Fruit fly (Drosophila melanogaster): ENCODE results near the gene CG13041.

CG13041 gene

DNA sequence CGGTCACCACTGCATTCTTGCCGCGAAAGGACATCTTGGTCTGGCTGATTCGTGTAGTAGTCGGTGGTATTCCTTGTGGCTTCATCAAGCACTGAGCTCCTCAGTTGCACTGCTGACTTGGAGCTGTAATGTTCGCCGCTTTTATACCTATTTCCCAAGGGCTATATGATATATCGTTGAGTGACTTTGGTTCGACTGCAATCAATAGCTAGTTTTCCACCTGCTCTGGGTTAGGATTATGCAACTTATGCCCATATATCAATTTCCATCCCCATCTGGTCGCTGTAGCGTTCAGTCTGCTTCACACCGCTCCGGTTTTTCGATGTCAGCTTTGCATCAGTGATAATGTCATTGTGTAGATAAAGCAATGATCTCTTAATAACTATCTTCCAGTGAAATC is 34.9 kb upstream of the CG13041 start, which contains the start of gene Pdh:
TSS of gene Pdh (minus strand) at position 101 of the 400 bp plus-strand sequence.
- TF ChIP-seq foxo (GFP tag; optimal IDR thresholded peaks at IDR 0.05) (no peak), HLH106 (tag; optimal IDR thresholded peaks at IDR 0.05) (no peak), Dfd (GFP tag; optimal IDR thresholded peaks at IDR 0.05) (no peak), Hr83 (GFP tag; optimal IDR thresholded peaks at IDR 0.05; ENCODE audit: poor library complexity, severe bottlenecking) (no peak), jim (GFP tag; optimal IDR thresholded peaks at IDR 0.05) (no peak), brk (GFP tag; optimal IDR thresholded peaks at IDR 0.05) (no peak), Vsx2 (GFP tag; optimal IDR thresholded peaks at IDR 0.05; ENCODE audit: partially characterized antibody) (no peak), Dif (GFP tag; optimal IDR thresholded peaks at IDR 0.05; ENCODE audit: partially characterized antibody) (no peak), CG9705 (GFP tag; optimal IDR thresholded peaks at IDR 0.05) (no peak), Rel (GFP tag; optimal IDR thresholded peaks at IDR 0.05) (no peak), Rel (tag; optimal IDR thresholded peaks at IDR 0.05) (no peak), GATAd (GFP tag; optimal IDR thresholded peaks at IDR 0.05) (no peak), dsf (GFP tag; optimal IDR thresholded peaks at IDR 0.05; ENCODE audit: borderline replicate concordance) (no peak), dl (GFP tag; optimal IDR thresholded peaks at IDR 0.05; ENCODE audit: insufficient read depth in 1 of 2, partially characterized antibody in 2 of 2) (no peak), fru (GFP tag; optimal IDR thresholded peaks at IDR 0.05) (no peak), dmrt93B (GFP tag; optimal IDR thresholded peaks at IDR 0.05) (no peak)

DNA sequence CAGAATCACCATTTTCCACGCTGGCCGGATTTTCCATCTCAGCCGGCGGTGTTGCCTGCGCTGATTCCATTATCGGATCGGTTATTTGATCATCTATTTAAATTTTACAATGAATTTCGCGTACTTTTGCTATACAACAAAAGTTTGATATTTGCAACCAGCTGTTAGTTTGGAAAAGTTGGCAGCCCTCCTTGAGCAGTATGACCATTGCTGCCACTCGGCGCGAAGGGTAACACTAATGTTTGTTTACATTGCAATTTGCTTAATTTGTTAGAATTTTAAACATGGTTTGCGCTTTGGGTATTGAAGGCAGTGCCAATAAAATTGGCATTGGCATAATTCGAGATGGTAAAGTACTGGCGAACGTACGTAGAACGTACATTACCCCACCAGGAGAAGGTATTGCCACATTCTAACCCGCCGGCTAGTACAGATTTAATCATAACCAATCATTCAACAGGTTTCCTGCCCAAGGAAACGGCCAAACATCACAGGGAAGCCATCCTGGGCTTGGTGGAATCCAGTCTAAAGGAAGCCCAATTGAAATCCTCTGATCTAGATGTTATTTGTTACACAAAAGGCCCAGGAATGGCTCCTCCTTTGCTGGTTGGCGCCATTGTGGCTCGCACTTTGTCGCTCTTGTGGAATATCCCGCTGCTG is 32.6 kb upstream of the CG13041 start, which contains the start of the genes Golgin104 and Tcs3:
TSS of gene Golgin104 (minus strand) at position 182 of the 660 bp plus-strand sequence.
TSS of gene Tcs3 (plus strand) at position 222 of the 660 bp plus-strand sequence.
- no peak for TF ChIP-seq Rel (GFP tag; optimal IDR thresholded peaks at IDR 0.05)
- TF ChIP-seq Rel (tag; optimal IDR thresholded peaks at IDR 0.05) = peak; percentile 60
- TF ChIP-seq usp (GFP tag; optimal IDR thresholded peaks at IDR 0.05) = no peak

DNA sequence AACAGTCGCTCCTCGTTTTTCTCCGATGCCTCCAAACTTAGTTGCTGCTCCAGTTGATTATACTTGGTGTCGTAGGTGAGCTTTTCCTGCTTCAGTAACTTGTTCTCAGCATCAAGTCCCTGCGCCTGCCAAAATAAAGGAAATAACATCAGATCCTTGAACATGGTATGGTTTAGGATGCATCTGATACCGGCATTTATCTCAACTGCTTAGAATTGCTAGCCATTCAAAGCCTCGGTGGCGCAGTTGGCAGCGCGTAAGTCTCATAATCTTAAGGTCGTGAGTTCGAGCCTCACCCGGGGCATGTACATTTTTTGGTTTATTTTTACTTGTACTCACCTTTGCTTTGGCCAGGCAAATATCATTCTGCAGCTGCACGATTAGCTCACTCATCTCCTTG is 30.4 kb upstream of the CG13041 start:
- TF ChIP-seq fru (GFP tag; optimal IDR thresholded peaks at IDR 0.05) (no peak), brk (GFP tag; optimal IDR thresholded peaks at IDR 0.05) (no peak), CG32264 (GFP tag; optimal IDR thresholded peaks at IDR 0.05) (no peak), lola (GFP tag; optimal IDR thresholded peaks at IDR 0.05) (no peak), Dif (GFP tag; optimal IDR thresholded peaks at IDR 0.05; ENCODE audit: partially characterized antibody) (no peak), sage (GFP tag; optimal IDR thresholded peaks at IDR 0.05) (no peak), tai (GFP tag; optimal IDR thresholded peaks at IDR 0.05) (no peak), Rel (GFP tag; optimal IDR thresholded peaks at IDR 0.05) (no peak), Rel (tag; optimal IDR thresholded peaks at IDR 0.05) (no peak)

DNA sequence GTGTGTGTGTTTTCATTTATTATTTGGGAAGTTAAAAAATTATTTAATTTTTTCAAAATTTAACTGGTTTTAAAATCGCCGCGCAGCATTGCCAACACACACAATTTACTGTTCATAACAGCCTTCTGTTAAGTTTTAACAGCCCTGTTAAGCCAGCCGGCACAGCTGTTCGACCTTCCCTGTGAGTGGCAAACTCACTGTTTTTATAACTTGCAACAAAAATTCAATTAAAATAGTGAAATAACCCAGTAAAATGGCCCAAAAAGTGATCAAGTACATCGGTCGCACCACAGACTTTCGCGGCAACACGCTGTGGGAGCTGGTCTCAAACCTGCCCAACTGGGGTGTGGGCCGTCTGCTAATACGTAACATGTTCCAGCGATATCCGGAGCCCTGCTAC is 28.6 kb upstream of the CG13041 start, which contains the start of gene mRpS34:
TSS of gene mRpS34 (plus strand) at position 161 of the 400 bp plus-strand sequence.
- TF ChIP-seq CrebA (GFP tag; optimal IDR thresholded peaks at IDR 0.05; ENCODE audit: borderline replicate concordance) (no peak), Abd-B (GFP tag; optimal IDR thresholded peaks at IDR 0.05) (no peak), dsf (GFP tag; optimal IDR thresholded peaks at IDR 0.05; ENCODE audit: borderline replicate concordance) (no peak), Jra (GFP tag; optimal IDR thresholded peaks at IDR 0.05) (no peak), ey (GFP tag; optimal IDR thresholded peaks at IDR 0.05) (no peak), dmrt93B (GFP tag; optimal IDR thresholded peaks at IDR 0.05) (no peak), brk (GFP tag; optimal IDR thresholded peaks at IDR 0.05) (no peak), N (GFP tag; optimal IDR thresholded peaks at IDR 0.05) (no peak), h (GFP tag; optimal IDR thresholded peaks at IDR 0.05) (no peak), sage (GFP tag; optimal IDR thresholded peaks at IDR 0.05) (no peak), jim (GFP tag; optimal IDR thresholded peaks at IDR 0.05) (no peak)

DNA sequence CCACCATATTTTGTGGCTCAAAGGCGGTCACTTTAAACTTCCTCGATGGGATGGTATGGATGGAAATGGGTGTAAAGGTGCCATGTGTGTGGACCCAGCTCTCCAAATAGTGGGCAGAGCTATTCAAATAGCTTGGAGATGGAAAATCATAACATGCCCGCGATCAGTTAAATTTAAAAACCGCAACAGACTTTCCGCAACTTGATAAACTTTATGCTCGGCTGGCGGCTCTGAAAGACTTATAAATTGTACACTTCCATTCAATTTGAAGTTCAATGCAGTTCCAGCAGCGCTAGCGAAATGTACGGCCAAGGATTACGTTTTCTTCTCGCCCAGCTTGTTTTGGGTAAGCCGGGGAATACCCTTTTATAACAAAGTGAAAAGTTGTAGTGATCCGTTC is 26.7 kb upstream of the CG13041 start, which contains the start of gene CG33257:
TSS of gene CG33257 (plus strand) at position 301 of the 400 bp plus-strand sequence.
- TF ChIP-seq CG32264 (GFP tag; optimal IDR thresholded peaks at IDR 0.05) (no peak), Jra (GFP tag; optimal IDR thresholded peaks at IDR 0.05) (no peak), woc (GFP tag; optimal IDR thresholded peaks at IDR 0.05) (no peak), HLH106 (tag; optimal IDR thresholded peaks at IDR 0.05) (no peak), Sp1 (GFP tag; optimal IDR thresholded peaks at IDR 0.05) (no peak), Dif (GFP tag; optimal IDR thresholded peaks at IDR 0.05; ENCODE audit: partially characterized antibody) (no peak), psq (GFP tag; optimal IDR thresholded peaks at IDR 0.05) (no peak), dmrt93B (GFP tag; optimal IDR thresholded peaks at IDR 0.05) (no peak), fru (GFP tag; optimal IDR thresholded peaks at IDR 0.05) (no peak), sv (GFP tag; optimal IDR thresholded peaks at IDR 0.05) (no peak), Dfd (GFP tag; optimal IDR thresholded peaks at IDR 0.05) (no peak)

Data from whole organism, wandering third instar larva.